Fruit fly (Drosophila melanogaster) Kc167 (cell line): ENCODE results near the gene Rab1.

Experiments used
- Myc ChIP-seq: fragments of >200 bp; optimal IDR thresholded peaks from 2 replicates; lab custom pipeline; 2017; ENCODE audit warnings: missing external identifiers
- Sin3A ChIP-seq: fragments of >200 bp; optimal IDR thresholded peaks from 2 replicates; lab custom pipeline; 2018; ENCODE audit warnings: missing external identifiers
- h ChIP-seq: fragments of >200 bp; optimal IDR thresholded peaks from 3 replicates; lab custom pipeline; 2018; ENCODE audit warnings: missing external identifiers
- psq ChIP-seq: fragments of >200 bp; optimal IDR thresholded peaks from 2 replicates; lab custom pipeline; 2017; ENCODE audit warnings: missing external identifiers
- ttk ChIP-seq: sonication (Bioruptor generic); optimal IDR thresholded peaks from 2 replicates; lab custom pipeline; 2017; ENCODE audit warnings: missing external identifiers

DNA sequence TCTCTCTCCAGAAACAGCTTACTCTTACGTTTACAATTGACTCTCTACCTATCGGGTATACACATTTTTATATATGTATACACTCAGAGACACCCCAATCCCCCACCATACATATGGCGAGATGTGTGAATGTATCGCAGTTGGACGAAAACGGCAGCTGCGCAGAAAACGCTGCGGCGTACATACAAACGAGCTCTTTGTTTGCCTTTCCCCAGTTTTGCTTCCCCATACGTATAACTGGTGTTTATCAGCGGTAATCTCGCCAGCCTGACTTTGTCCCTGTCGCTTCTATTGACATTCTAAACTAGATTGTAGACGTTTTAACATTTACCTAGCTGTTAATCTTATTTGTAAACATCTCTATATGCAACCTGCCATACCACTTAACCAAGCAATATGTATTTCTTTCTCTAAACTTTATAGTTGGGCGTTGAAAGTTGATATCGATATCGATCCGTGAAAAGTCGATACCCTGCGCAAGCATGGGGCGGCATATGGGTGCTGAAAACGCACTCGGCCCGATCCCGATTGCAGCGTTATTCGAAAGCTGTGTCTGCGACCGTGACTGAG, 28.6 kb upstream of the Rab1 start:
- no peak for TF ChIP-seq psq (lab: Kevin White, UChicago)
- no peak for TF ChIP-seq Myc
- TF ChIP-seq h (lab: Kevin White, UChicago), result no peak
- TF ChIP-seq ttk (lab: Kevin White, UChicago), result no peak
- TF ChIP-seq Sin3A (lab: Kevin White, UChicago), result no peak
